Fruit fly (Drosophila melanogaster): ENCODE results near the gene Lcp65Ag3.

Lcp65Ag3 gene

DNA sequence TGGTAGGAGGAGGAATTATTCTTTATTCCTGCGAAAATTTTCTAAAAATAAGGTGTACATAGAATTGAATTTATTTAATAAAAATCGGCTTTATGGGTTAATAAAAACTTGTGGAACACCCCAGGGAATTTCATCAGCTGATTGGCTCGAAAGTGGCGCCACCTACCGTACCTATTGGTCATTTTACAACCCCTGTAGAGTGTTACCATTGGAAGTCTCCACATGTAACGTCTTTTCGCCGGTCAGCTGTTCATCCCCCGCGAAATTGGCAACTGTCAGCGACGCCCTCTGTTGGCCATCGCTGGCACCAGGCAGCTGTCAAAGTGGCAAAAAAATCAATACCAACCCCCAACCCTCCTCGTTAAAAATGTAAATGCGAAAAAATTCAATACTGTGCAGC, 48.2 kb downstream of the Lcp65Ag3 start, which contains the start of gene CG13293:
CG13293 (plus strand) TSS at position 323 of the 400 bp plus-strand sequence.
- TF ChIP-seq CG14655 (GFP tag; optimal IDR thresholded peaks at IDR 0.05) = no peak
- TF ChIP-seq CG8301 (tag; optimal IDR thresholded peaks at IDR 0.05) = no peak
- TF ChIP-seq Snoo (tag; optimal IDR thresholded peaks at IDR 0.05) = no peak
- no peak for TF ChIP-seq Ets98B (GFP tag; IDR thresholded peaks at IDR 0.05)
- no peak for TF ChIP-seq Pif1B (GFP tag; optimal IDR thresholded peaks at IDR 0.05)

Measured in whole organism, pupa.